Worm (Caenorhabditis elegans) whole organism, midembryonic: ENCODE results near the gene C09G12.5.

Source experiments
- T22C8.4 ChIP-seq: fragments of 200-800 bp; sonication (Bioruptor generic); IDR thresholded peaks from 2 replicates; pipeline ENCODE4 v1.3.6; 2022; ENCODE audit warnings: missing genetic modification characterization, missing compliant biosample characterization
- cog-1 ChIP-seq: sonication (generic microtip); optimal IDR thresholded peaks from 2 replicates; lab custom pipeline; 2016; ENCODE audit warnings: missing genetic modification characterization, missing compliant biosample characterization
- flt-1 ChIP-seq: fragments of 200-800 bp; sonication (Bioruptor generic); IDR thresholded peaks from 2 replicates; pipeline ENCODE4 v1.3.6; 2022; ENCODE audit warnings: missing genetic modification characterization, missing compliant biosample characterization
- klf-2 ChIP-seq: fragments of 200-800 bp; sonication (Bioruptor generic); conservative IDR thresholded peaks from 2 replicates; pipeline ENCODE4 v1.3.6; 2022; ENCODE audit warnings: missing genetic modification reagents, missing genetic modification characterization, missing compliant biosample characterization
- med-1 ChIP-seq: sonication (generic microtip); optimal IDR thresholded peaks from 2 replicates; lab custom pipeline; 2017; ENCODE audit warnings: missing genetic modification characterization, mild to moderate bottlenecking, missing compliant biosample characterization, antibody characterized with exemption, missing genetic modification reagents; ENCODE audit not compliant: insufficient read depth
- ref-1 ChIP-seq: fragments of 200-800 bp; sonication (Bioruptor generic); conservative IDR thresholded peaks from 2 replicates; pipeline ENCODE4 v1.3.6; 2022; ENCODE audit warnings: missing genetic modification reagents, missing genetic modification characterization, missing compliant biosample characterization
- tab-1 ChIP-seq: fragments of 200-800 bp; sonication (Bioruptor generic); IDR thresholded peaks from 2 replicates; pipeline ENCODE4 v1.3.6; 2022; ENCODE audit warnings: missing genetic modification characterization, missing compliant biosample characterization
- ztf-23 ChIP-seq: fragments of 200-800 bp; sonication (Bioruptor generic); IDR thresholded peaks from 2 replicates; pipeline ENCODE4 v1.3.6; 2022; ENCODE audit warnings: missing genetic modification reagents, missing genetic modification characterization, missing compliant biosample characterization
- ztf-29 ChIP-seq: fragments of 200-800 bp; sonication (Bioruptor generic); IDR thresholded peaks from 2 replicates; pipeline ENCODE4 v1.3.6; 2022; ENCODE audit warnings: missing genetic modification reagents, missing genetic modification characterization, missing compliant biosample characterization

C09G12.5 gene

DNA sequence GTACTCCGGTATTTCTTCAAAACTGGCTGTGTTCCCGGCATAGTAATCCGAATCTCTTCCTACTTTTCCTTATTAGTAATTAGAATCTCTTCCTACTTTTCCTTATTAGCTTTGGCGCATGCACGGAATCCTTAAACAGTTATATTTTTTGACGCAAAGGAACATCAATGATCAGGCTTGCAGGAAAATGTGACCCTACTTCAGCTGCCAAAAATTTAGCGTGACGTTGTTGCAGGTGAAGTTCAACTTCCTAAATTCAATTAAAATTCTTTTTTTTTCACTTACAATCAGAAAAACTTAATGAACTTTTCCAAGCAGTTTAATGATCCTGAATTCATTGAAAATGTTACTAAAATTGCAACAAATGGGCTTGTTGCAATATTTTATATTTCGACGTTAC is 14.2 kb downstream of the C09G12.5 start, which contains the start of gene srz-79:
Gene srz-79 (plus strand): TSS at position 301 of the 400 bp plus-strand sequence.
- no peak for TF ChIP-seq ref-1 (GFP tag; lab: Robert Waterston, UW)
- no peak for TF ChIP-seq flt-1
- TF ChIP-seq klf-2 (GFP tag; lab: Robert Waterston, UW) = no peak
- TF ChIP-seq T22C8.4 = no peak
- TF ChIP-seq tab-1 (GFP tag; lab: Robert Waterston, UW) = no peak
- TF ChIP-seq med-1 (GFP tag; lab: Kevin White, UChicago) = no peak
- TF ChIP-seq ztf-29 (GFP tag; lab: Robert Waterston, UW) = no peak
- TF ChIP-seq cog-1 (tag; lab: Kevin White, UChicago) = no peak
- TF ChIP-seq ztf-23 = no peak

DNA sequence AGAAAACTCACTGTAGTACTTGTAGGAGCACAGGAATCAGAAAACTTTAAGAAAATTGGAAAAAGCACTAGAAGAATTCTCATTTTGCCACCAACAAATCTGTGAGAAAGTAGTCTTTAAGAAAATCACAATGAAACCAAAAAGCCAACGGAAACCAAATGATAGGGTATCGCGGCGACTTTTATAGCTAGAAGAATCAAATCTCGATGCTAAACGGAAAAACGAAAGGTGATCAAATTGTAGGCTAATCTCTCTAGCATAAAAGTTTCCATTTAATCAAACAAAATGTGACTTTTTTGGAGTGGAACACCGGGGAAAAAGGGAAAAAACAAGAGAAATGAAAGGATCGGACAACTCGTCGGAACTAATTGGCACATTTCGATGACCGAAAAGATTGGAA is 17.2 kb downstream of the C09G12.5 start, which contains the start of gene C09G12.17:
Gene C09G12.17 (minus strand): TSS at position 101 of the 400 bp plus-strand sequence.
- TF ChIP-seq cog-1 (tag; lab: Kevin White, UChicago) (no peak), ref-1 (GFP tag; lab: Robert Waterston, UW) (no peak), med-1 (GFP tag; lab: Kevin White, UChicago) (no peak), ztf-23 (no peak), ztf-29 (GFP tag; lab: Robert Waterston, UW) (no peak), T22C8.4 (no peak), tab-1 (GFP tag; lab: Robert Waterston, UW) (no peak), flt-1 (no peak), klf-2 (GFP tag; lab: Robert Waterston, UW) (no peak)

DNA sequence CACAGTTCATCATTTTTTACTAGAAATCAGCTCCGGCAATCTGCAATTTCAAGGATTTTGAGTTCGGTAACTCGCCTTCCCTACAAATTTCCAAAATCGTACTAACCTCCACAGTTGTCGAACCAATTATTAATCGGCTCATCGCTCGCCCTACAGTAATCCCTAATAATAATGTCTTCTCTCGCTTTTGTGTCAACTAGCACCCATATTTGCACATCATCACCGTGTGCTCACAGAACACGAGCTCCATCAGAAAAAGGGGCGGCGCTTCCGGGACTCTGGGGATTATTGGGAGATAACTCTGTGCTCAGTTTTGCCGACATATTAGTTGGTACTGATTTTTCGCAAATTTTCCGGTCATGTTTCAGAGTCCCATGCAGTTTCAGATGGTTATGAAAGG is 18.8 kb downstream of the C09G12.5 start, which contains the start of gene ceh-53:
Gene ceh-53 (plus strand): TSS at position 301 of the 400 bp plus-strand sequence.
- TF ChIP-seq cog-1 (tag; lab: Kevin White, UChicago) = no peak
- no peak for TF ChIP-seq ref-1 (GFP tag; lab: Robert Waterston, UW)
- TF ChIP-seq klf-2 (GFP tag; lab: Robert Waterston, UW) = no peak
- TF ChIP-seq med-1 (GFP tag; lab: Kevin White, UChicago) = no peak
- TF ChIP-seq ztf-29 (GFP tag; lab: Robert Waterston, UW) = no peak
- TF ChIP-seq tab-1 (GFP tag; lab: Robert Waterston, UW) = no peak
- TF ChIP-seq T22C8.4 = no peak
- TF ChIP-seq ztf-23 = no peak
- TF ChIP-seq flt-1 = no peak

DNA sequence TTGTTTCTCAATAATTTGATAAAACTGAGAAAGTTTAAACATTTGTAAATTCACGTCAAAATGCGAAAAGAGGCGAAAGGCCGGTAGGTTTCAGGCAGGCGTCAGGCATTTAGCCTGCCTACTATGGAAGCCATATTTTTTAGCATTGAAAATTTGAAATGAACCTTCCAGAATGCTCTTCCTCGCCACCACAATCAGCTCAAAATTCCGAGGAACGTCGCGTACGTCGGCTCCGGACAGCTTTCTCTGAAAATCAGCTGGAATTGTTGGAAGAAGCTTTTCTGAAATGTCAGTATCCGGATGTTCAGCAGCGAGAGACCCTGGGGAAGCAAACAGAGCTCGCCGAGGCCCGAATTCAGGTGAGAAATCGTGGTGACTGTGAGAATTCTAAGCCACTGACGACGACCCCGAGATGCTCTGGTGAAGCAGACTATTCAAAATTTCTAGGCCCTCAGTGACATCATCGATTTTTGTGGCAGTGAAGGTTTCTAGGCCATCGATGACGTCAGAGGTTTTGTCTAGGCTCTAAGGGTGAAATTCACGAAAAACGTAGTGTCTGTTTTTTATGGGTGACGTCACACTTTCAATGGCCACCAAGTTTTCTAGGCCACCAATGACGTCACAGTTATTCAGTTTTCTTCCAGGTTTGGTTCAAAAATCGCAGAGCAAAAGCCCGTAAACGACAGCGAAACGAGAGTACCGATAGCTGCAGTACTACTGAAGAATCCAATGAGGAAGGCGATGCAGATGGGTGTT is 23.0 kb downstream of the C09G12.5 start:
- TF ChIP-seq ztf-29 (GFP tag; lab: Robert Waterston, UW) (no peak), klf-2 (GFP tag; lab: Robert Waterston, UW) (no peak), ztf-23 (no peak), med-1 (GFP tag; lab: Kevin White, UChicago) (no peak), cog-1 (tag; lab: Kevin White, UChicago) (no peak)

DNA sequence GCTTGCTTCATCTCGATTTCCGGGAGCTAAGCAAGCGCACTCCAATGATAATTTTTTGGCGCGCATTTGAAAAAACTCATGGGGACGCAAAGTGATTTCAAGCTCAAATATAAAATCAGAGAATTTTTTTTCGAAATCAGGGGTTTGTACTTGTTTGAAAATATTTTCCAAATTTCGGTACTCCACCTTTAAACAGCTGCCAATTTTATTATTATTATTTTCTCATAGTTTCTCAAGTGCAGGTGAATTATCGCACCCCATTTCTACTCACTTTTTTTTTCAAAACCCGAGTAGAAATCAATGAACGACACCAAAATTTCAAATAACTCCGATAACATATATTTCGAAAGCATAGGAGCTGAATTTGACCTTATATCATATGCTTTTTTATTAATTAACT is 25.0 kb downstream of the C09G12.5 start, which contains the start of gene srz-83:
Gene srz-83 (plus strand): TSS at position 301 of the 400 bp plus-strand sequence.
- TF ChIP-seq ztf-23 (no peak), flt-1 (no peak), klf-2 (GFP tag; lab: Robert Waterston, UW) (no peak), ref-1 (GFP tag; lab: Robert Waterston, UW) (no peak), ztf-29 (GFP tag; lab: Robert Waterston, UW) (no peak), med-1 (GFP tag; lab: Kevin White, UChicago) (no peak), cog-1 (tag; lab: Kevin White, UChicago) (no peak), tab-1 (GFP tag; lab: Robert Waterston, UW) (no peak), T22C8.4 (no peak)

DNA sequence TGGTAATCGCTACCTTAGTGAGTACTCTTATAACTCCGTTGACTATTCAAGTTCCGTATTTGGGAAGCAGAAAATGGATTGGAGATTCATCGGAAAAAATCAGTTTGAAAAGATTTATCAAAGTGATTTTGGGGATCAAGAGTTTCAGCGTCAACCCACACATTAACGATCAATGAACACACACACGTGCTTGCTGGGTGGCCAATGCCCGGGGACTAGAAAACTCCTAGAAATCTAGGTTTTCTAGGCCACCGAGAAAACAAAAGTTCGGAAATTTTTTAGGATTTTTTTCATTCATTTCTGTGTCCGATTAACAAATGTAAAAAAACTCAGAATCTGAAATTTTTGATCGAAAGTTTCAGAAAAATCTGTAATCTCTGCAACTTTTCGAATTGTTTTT is 26.8 kb downstream of the C09G12.5 start:
- TF ChIP-seq ref-1 (GFP tag; lab: Robert Waterston, UW) (0 out of 2 replicates have a peak, but pooled peaks have one; percentile 19), cog-1 (tag; lab: Kevin White, UChicago) (no peak), T22C8.4 (no peak), ztf-23 (no peak), med-1 (GFP tag; lab: Kevin White, UChicago) (no peak), flt-1 (peak; percentile 28; the same call in 1 of the 2 replicates), ztf-29 (GFP tag; lab: Robert Waterston, UW) (no peak)

DNA sequence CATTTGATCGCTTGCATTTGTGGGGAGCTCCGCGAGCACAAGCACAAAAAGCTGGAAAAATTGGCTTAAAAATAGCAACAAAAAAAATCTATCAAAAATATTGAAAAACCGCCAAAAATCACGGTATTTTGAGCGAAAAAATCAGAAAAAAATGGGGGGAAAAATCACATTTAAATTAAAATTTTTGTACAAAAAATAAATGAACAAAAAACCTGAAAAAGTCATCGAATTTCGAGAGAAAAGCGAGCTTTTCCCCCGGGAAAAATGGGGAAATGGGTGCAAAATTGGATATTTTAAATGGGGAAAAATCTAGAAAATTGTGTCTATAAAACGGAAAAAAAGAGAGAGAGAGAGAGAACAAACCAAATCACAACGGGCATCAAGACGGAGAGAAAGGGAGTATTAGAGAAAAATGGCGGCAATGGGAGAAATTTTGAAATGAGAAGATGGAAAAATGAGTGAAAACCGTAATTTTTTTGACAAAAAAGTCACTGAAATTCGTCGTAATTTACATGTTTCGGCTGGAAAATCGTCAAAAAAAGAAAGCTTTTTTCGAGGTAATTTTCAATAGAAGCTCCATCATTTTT is 30.4 kb downstream of the C09G12.5 start, which contains the start of gene ced-10:
Gene ced-10 (minus strand): TSS at position 51 of the 587 bp plus-strand sequence.
- TF ChIP-seq ztf-23 (no peak), T22C8.4 (no peak), klf-2 (GFP tag; lab: Robert Waterston, UW) (no peak), flt-1 (no peak), ztf-29 (GFP tag; lab: Robert Waterston, UW) (no peak), med-1 (GFP tag; lab: Kevin White, UChicago) (no peak), ref-1 (GFP tag; lab: Robert Waterston, UW) (no peak), cog-1 (tag; lab: Kevin White, UChicago) (no peak), tab-1 (GFP tag; lab: Robert Waterston, UW) (no peak)

DNA sequence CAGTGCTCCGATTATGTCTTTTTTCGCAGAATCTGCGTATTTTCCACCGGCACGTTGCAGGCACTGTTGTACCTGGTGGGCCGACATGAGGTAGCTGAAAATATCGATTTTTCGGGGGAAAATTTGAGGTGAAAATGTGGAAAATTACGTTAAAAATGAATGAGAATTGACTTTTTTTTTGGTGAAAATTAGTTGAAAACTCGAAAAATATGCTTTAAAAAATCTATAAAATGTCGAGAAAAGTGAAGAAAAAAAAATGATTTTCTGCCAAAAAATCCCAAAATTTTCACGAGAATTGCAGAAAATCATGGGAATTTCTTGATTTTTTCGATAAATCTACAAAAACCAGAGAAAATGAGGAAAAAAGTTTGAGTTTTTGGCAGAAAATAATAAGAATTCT is 35.3 kb downstream of the C09G12.5 start, which contains the start of gene tsg-101:
Gene tsg-101 (minus strand): TSS at position 101 of the 400 bp plus-strand sequence.
- TF ChIP-seq flt-1 (no peak), cog-1 (tag; lab: Kevin White, UChicago) (no peak), klf-2 (GFP tag; lab: Robert Waterston, UW) (no peak), ztf-29 (GFP tag; lab: Robert Waterston, UW) (no peak), med-1 (GFP tag; lab: Kevin White, UChicago) (no peak), ref-1 (GFP tag; lab: Robert Waterston, UW) (no peak), ztf-23 (no peak), T22C8.4 (no peak), tab-1 (GFP tag; lab: Robert Waterston, UW) (no peak)
